Fruit fly (Drosophila melanogaster): ENCODE measurements around the gene tgy.

tgy gene

DNA sequence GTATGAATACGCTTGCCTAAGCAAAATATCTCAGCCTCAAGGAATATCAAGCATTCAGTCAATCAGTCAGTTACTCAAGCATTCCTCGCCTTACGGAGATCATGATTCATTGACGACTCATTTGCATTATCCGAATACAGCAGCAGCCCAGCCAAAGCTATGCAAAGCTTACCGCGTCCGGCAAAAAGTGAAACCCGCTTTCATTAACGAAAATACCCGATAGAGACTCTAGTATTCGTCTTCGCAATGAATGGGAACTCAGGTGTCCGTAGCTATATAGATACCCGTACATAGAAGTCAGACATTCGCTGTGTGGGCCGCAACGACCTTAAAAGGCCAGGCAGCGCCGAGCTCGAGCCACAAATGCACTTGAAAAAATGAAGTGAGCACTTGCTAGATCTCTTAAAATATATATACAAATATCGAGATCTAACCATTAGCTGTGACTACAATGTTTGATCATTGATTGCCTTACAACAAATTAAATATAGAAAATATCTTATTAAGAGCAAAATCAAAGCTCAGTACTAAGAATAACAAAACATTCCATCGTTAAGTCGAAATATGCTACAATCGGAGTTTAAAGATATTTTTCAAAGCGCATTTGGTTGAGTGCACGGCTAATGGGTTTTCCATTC lies 17.8 kb upstream of the tgy start:
- TF ChIP-seq tai (GFP tag; optimal IDR thresholded peaks at IDR 0.05): no peak
- TF ChIP-seq usp (GFP tag; optimal IDR thresholded peaks at IDR 0.05): no peak
- TF ChIP-seq Hr78 (GFP tag; optimal IDR thresholded peaks at IDR 0.05): no peak
- no peak for TF ChIP-seq Mio (GFP tag; optimal IDR thresholded peaks at IDR 0.05)
- no peak for TF ChIP-seq N (GFP tag; optimal IDR thresholded peaks at IDR 0.05)
- TF ChIP-seq CG32264 (GFP tag; optimal IDR thresholded peaks at IDR 0.05): no peak
- peak; percentile 22 for TF ChIP-seq h (GFP tag; optimal IDR thresholded peaks at IDR 0.05)
- TF ChIP-seq Abd-B (GFP tag; optimal IDR thresholded peaks at IDR 0.05): no peak
- TF ChIP-seq psq (GFP tag; optimal IDR thresholded peaks at IDR 0.05): no peak
- no peak for TF ChIP-seq dsf (GFP tag; optimal IDR thresholded peaks at IDR 0.05; ENCODE audit: borderline replicate concordance)
- TF ChIP-seq CrebA (GFP tag; optimal IDR thresholded peaks at IDR 0.05; ENCODE audit: borderline replicate concordance): no peak
- TF ChIP-seq CG9705 (GFP tag; optimal IDR thresholded peaks at IDR 0.05): no peak
- no peak for TF ChIP-seq Vsx2 (GFP tag; optimal IDR thresholded peaks at IDR 0.05; ENCODE audit: partially characterized antibody)
- TF ChIP-seq Dif (GFP tag; optimal IDR thresholded peaks at IDR 0.05; ENCODE audit: partially characterized antibody): no peak
- TF ChIP-seq rgr (GFP tag; optimal IDR thresholded peaks at IDR 0.05): peak; percentile 15
- no peak for TF ChIP-seq dl (GFP tag; optimal IDR thresholded peaks at IDR 0.05; ENCODE audit: insufficient read depth in 1 of 2, partially characterized antibody in 2 of 2)
- no peak for TF ChIP-seq jim (GFP tag; optimal IDR thresholded peaks at IDR 0.05)
- no peak for TF ChIP-seq Hnf4 (GFP tag; optimal IDR thresholded peaks at IDR 0.05)
- TF ChIP-seq sage (GFP tag; optimal IDR thresholded peaks at IDR 0.05): no peak
- no peak for TF ChIP-seq woc (GFP tag; optimal IDR thresholded peaks at IDR 0.05)
- TF ChIP-seq Jra (GFP tag; optimal IDR thresholded peaks at IDR 0.05): no peak
- TF ChIP-seq fru (GFP tag; optimal IDR thresholded peaks at IDR 0.05): peak; percentile 15
- TF ChIP-seq Myc (optimal IDR thresholded peaks at IDR 0.05): no peak
- no peak for TF ChIP-seq br (GFP tag; optimal IDR thresholded peaks at IDR 0.05)
- TF ChIP-seq ey (GFP tag; optimal IDR thresholded peaks at IDR 0.05): no peak
- TF ChIP-seq pan (optimal IDR thresholded peaks at IDR 0.05): no peak
- TF ChIP-seq GATAd (GFP tag; optimal IDR thresholded peaks at IDR 0.05): no peak
- no peak for TF ChIP-seq Rel (GFP tag; optimal IDR thresholded peaks at IDR 0.05)
- TF ChIP-seq Rel (tag; optimal IDR thresholded peaks at IDR 0.05): peak; percentile 90
- no peak for TF ChIP-seq lola (GFP tag; optimal IDR thresholded peaks at IDR 0.05)
- TF ChIP-seq dmrt93B (GFP tag; optimal IDR thresholded peaks at IDR 0.05): no peak
- no peak for TF ChIP-seq sv (GFP tag; optimal IDR thresholded peaks at IDR 0.05)
- no peak for TF ChIP-seq Hr83 (GFP tag; optimal IDR thresholded peaks at IDR 0.05; ENCODE audit: poor library complexity, severe bottlenecking)
- TF ChIP-seq brk (GFP tag; optimal IDR thresholded peaks at IDR 0.05): no peak
- no peak for TF ChIP-seq Dfd (GFP tag; optimal IDR thresholded peaks at IDR 0.05)
- peak in 1 of 2 experiments; percentile 5 for TF ChIP-seq foxo (GFP tag; optimal IDR thresholded peaks at IDR 0.05)
- no peak for TF ChIP-seq Sp1 (GFP tag; optimal IDR thresholded peaks at IDR 0.05)
- TF ChIP-seq HLH106 (tag; optimal IDR thresholded peaks at IDR 0.05): no peak
- no peak for TF ChIP-seq OdsH (GFP tag; optimal IDR thresholded peaks at IDR 0.05)

DNA sequence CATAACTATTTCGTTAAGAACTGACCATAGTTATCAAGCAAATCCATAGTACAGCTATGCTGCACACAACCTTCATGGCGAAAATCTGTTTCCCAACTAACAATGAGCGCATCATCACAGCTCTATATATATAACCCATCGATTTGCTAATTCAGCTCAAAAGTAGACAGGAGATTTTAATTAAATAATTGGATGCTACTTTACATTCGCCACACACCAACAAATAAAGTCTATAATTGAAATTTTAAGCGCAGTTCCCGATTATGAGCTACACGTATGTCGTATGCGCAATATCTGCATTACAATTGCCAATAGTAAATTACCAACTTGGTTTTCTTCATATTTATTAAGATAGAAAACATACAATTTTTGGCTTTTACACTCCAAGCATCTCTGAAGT lies 8.7 kb upstream of the tgy start, which contains the start of gene Obp18a:
Gene Obp18a, minus strand, starts transcription at position 101 of the 400 bp plus-strand sequence.
- TF ChIP-seq Hnf4 (GFP tag; optimal IDR thresholded peaks at IDR 0.05) (no peak), Rel (GFP tag; optimal IDR thresholded peaks at IDR 0.05) (no peak), Rel (tag; optimal IDR thresholded peaks at IDR 0.05) (no peak), HLH106 (tag; optimal IDR thresholded peaks at IDR 0.05) (no peak), Vsx2 (GFP tag; optimal IDR thresholded peaks at IDR 0.05; ENCODE audit: partially characterized antibody) (no peak), foxo (GFP tag; optimal IDR thresholded peaks at IDR 0.05) (no peak), h (GFP tag; optimal IDR thresholded peaks at IDR 0.05) (no peak), Dif (GFP tag; optimal IDR thresholded peaks at IDR 0.05; ENCODE audit: partially characterized antibody) (no peak), N (GFP tag; optimal IDR thresholded peaks at IDR 0.05) (no peak), usp (GFP tag; optimal IDR thresholded peaks at IDR 0.05) (no peak), OdsH (GFP tag; optimal IDR thresholded peaks at IDR 0.05) (no peak), dsf (GFP tag; optimal IDR thresholded peaks at IDR 0.05; ENCODE audit: borderline replicate concordance) (no peak)
